Worm (Caenorhabditis elegans) whole organism, L4 larva: ENCODE data around the gene brp-1.

ENCODE experiments used
- F10B5.3 ChIP-seq: sonication (generic microtip); optimal IDR thresholded peaks from 2 replicates; lab custom pipeline; 2016; ENCODE audit warnings: mild to moderate bottlenecking, missing genetic modification characterization, missing compliant biosample characterization
- F26F4.8 ChIP-seq: fragments of 200-800 bp; sonication (Bioruptor generic); conservative IDR thresholded peaks from 2 replicates; pipeline ENCODE4 v1.3.6; 2022; ENCODE audit warnings: missing genetic modification characterization, missing compliant biosample characterization
- F37D6.2 ChIP-seq: sonication (generic microtip); optimal IDR thresholded peaks from 2 replicates; lab custom pipeline; 2016; ENCODE audit warnings: mild to moderate bottlenecking, missing genetic modification characterization, missing compliant biosample characterization
- F44E2.7 ChIP-seq: fragments of 200-800 bp; sonication (Bioruptor generic); IDR thresholded peaks from 2 replicates; pipeline ENCODE4 v2.1.2; 2022; ENCODE audit warnings: missing genetic modification characterization, missing compliant biosample characterization
- T20F7.1 ChIP-seq: fragments of 200-800 bp; sonication (Bioruptor generic); optimal IDR thresholded peaks from 2 replicates; lab custom pipeline; 2018; ENCODE audit warnings: mild to moderate bottlenecking, missing genetic modification characterization, missing compliant biosample characterization
- Y48G9A.11 ChIP-seq: fragments of 200-800 bp; sonication (Bioruptor generic); IDR thresholded peaks from 2 replicates; pipeline ENCODE4 v1.3.6; 2022; ENCODE audit warnings: missing genetic modification reagents, missing genetic modification characterization, missing compliant biosample characterization
- ZK337.2 ChIP-seq: fragments of 200-800 bp; sonication (Bioruptor generic); IDR thresholded peaks from 2 replicates; pipeline ENCODE4 v1.3.6; 2022; ENCODE audit warnings: missing genetic modification reagents, missing genetic modification characterization, missing compliant biosample characterization
- aha-1 ChIP-seq: fragments of 150-350 bp; peaks from one replicate; lab custom pipeline; 2014; ENCODE audit warnings: missing biosample characterization, missing genetic modification characterization
- attf-4 ChIP-seq: sonication (generic microtip); optimal IDR thresholded peaks from 3 replicates; lab custom pipeline; 2017; ENCODE audit warnings: missing biosample characterization, missing genetic modification characterization
- ceh-20 ChIP-seq: fragments of 200-800 bp; sonication (Bioruptor generic); IDR thresholded peaks from 2 replicates; pipeline ENCODE4 v1.3.6; 2022; ENCODE audit warnings: missing genetic modification reagents, missing genetic modification characterization, missing compliant biosample characterization
- ceh-28 ChIP-seq: fragments of 150-350 bp; optimal IDR thresholded peaks from 2 replicates; lab custom pipeline; 2014; ENCODE audit warnings: missing biosample characterization, missing genetic modification reagents, missing genetic modification characterization
- ceh-32 ChIP-seq: sonication (generic microtip); optimal IDR thresholded peaks from 2 replicates; lab custom pipeline; 2016; ENCODE audit warnings: mild to moderate bottlenecking, missing genetic modification characterization, missing compliant biosample characterization; ENCODE audit not compliant: poor library complexity
- ces-1 ChIP-seq: fragments of 150-350 bp; sonication (generic microtip); optimal IDR thresholded peaks from 4 replicates; lab custom pipeline; 2014; ENCODE audit warnings: missing biosample characterization, missing genetic modification reagents, missing genetic modification characterization
- cey-2 ChIP-seq: sonication (generic microtip); optimal IDR thresholded peaks from 3 replicates; lab custom pipeline; 2017; ENCODE audit warnings: missing genetic modification characterization, mild to moderate bottlenecking, missing compliant biosample characterization, antibody characterized with exemption, borderline replicate concordance; ENCODE audit not compliant: insufficient read depth
- daf-8 ChIP-seq: fragments of 200-800 bp; sonication (Bioruptor generic); IDR thresholded peaks from 2 replicates; pipeline ENCODE4 v1.3.6; 2022; ENCODE audit warnings: missing genetic modification characterization, missing compliant biosample characterization
- dmd-6 ChIP-seq: fragments of 200-800 bp; sonication (Bioruptor generic); IDR thresholded peaks from 2 replicates; pipeline ENCODE4 v1.3.6; 2022; ENCODE audit warnings: missing genetic modification reagents, missing genetic modification characterization, missing compliant biosample characterization
- dmd-8 ChIP-seq: fragments of 200-800 bp; sonication (Bioruptor generic); IDR thresholded peaks from 2 replicates; pipeline ENCODE4 v1.3.6; 2022; ENCODE audit warnings: missing genetic modification characterization, missing compliant biosample characterization
- dpl-1 ChIP-seq: fragments of 150-350 bp; optimal IDR thresholded peaks from 2 replicates; lab custom pipeline; 2014; ENCODE audit warnings: missing biosample characterization, missing genetic modification reagents, missing genetic modification characterization
- egl-43 ChIP-seq: fragments of 200-800 bp; sonication (Bioruptor generic); IDR thresholded peaks from 2 replicates; pipeline ENCODE4 v1.3.6; 2022; ENCODE audit warnings: missing genetic modification reagents, missing genetic modification characterization, missing compliant biosample characterization
- hif-1 ChIP-seq, 2 experiments: sonication (generic microtip); optimal IDR thresholded peaks; 2 replicates each; lab custom pipeline; 2016 to 2017; ENCODE audit warnings: missing compliant biosample characterization in 2 of 2, missing genetic modification characterization in 2 of 2, missing genetic modification reagents in 2 of 2, missing genotype in 2 of 2, mild to moderate bottlenecking in 1 of 2
- hlh-30 ChIP-seq: sonication (generic microtip); optimal IDR thresholded peaks from 2 replicates; lab custom pipeline; 2017; ENCODE audit warnings: antibody characterized with exemption, mild to moderate bottlenecking, missing genetic modification characterization, missing compliant biosample characterization; ENCODE audit not compliant: insufficient read depth
- lin-13 ChIP-seq: fragments of 150-350 bp; optimal IDR thresholded peaks from 2 replicates; lab custom pipeline; 2014; ENCODE audit warnings: missing biosample characterization, missing genetic modification reagents, missing genetic modification characterization
- lin-29 ChIP-seq: fragments of 200-800 bp; sonication (Bioruptor generic); IDR thresholded peaks from 2 replicates; pipeline ENCODE4 v1.3.6; 2022; ENCODE audit warnings: missing genetic modification reagents, missing genetic modification characterization, missing compliant biosample characterization
- lin-38 ChIP-seq: fragments of 200-800 bp; sonication (Bioruptor generic); IDR thresholded peaks from 2 replicates; pipeline ENCODE4 v1.3.6; 2022; ENCODE audit warnings: missing genetic modification reagents, missing genetic modification characterization, missing compliant biosample characterization
- lin-39 ChIP-seq: fragments of 150-350 bp; optimal IDR thresholded peaks from 2 replicates; lab custom pipeline; 2014; ENCODE audit warnings: missing biosample characterization, missing genetic modification reagents, missing genetic modification characterization
- lsy-2 ChIP-seq, 2 experiments: fragments of 150-350 bp in 1 of 2; sonication (generic microtip) in 1 of 2; optimal IDR thresholded peaks; 2 replicates each; lab custom pipeline; 2014 to 2017; ENCODE audit warnings: missing biosample characterization in 2 of 2, missing genetic modification characterization in 2 of 2
- mdl-1 ChIP-seq, 2 experiments: fragments of 150-350 bp in 1 of 2; sonication (generic microtip) in 1 of 2; optimal IDR thresholded peaks; 2 replicates each; lab custom pipeline; 2014 to 2017; ENCODE audit warnings: missing biosample characterization in 2 of 2, missing genetic modification characterization in 2 of 2
- mep-1 ChIP-seq: fragments of 150-350 bp; sonication (generic microtip); optimal IDR thresholded peaks from 3 replicates; lab custom pipeline; 2014; ENCODE audit warnings: missing biosample characterization, missing genetic modification characterization
- mes-2 ChIP-seq: sonication (generic microtip); optimal IDR thresholded peaks from 2 replicates; lab custom pipeline; 2016; ENCODE audit warnings: missing genotype, mild to moderate bottlenecking, missing genetic modification characterization, missing compliant biosample characterization; ENCODE audit not compliant: poor library complexity, severe bottlenecking
- mxl-2 ChIP-seq: fragments of 200-800 bp; sonication (Bioruptor generic); conservative IDR thresholded peaks from 2 replicates; pipeline ENCODE4 v1.3.6; 2022; ENCODE audit warnings: missing genetic modification reagents, missing genetic modification characterization, missing compliant biosample characterization
- mxl-3 ChIP-seq: fragments of 200-800 bp; sonication (Bioruptor generic); optimal IDR thresholded peaks from 2 replicates; lab custom pipeline; 2018; ENCODE audit warnings: mild to moderate bottlenecking, missing genetic modification characterization, missing compliant biosample characterization
- nhr-102 ChIP-seq: sonication (generic microtip); optimal IDR thresholded peaks from 2 replicates; lab custom pipeline; 2016; ENCODE audit warnings: mild to moderate bottlenecking, missing genetic modification characterization, moderate library complexity, missing compliant biosample characterization
- nhr-11 ChIP-seq: fragments of 150-350 bp; optimal IDR thresholded peaks from 2 replicates; lab custom pipeline; 2014; ENCODE audit warnings: missing biosample characterization, missing genetic modification characterization
- nhr-237 ChIP-seq: sonication (generic microtip); optimal IDR thresholded peaks from 2 replicates; lab custom pipeline; 2017; ENCODE audit warnings: missing biosample characterization, missing genetic modification characterization
- nhr-41 ChIP-seq: fragments of 200-800 bp; sonication (Bioruptor generic); IDR thresholded peaks from 2 replicates; pipeline ENCODE4 v1.3.6; 2022; ENCODE audit warnings: missing genetic modification reagents, missing genetic modification characterization, missing compliant biosample characterization
- nhr-48 ChIP-seq: sonication (generic microtip); optimal IDR thresholded peaks from 2 replicates; lab custom pipeline; 2016; ENCODE audit warnings: mild to moderate bottlenecking, missing genetic modification characterization, missing compliant biosample characterization
- nhr-77 ChIP-seq: fragments of 150-350 bp; optimal IDR thresholded peaks from 2 replicates; lab custom pipeline; 2014; ENCODE audit warnings: missing biosample characterization, missing genetic modification characterization
- pha-4 ChIP-seq, 2 experiments: fragments of 150-350 bp in 1 of 2; fragments of 200-800 bp in 1 of 2; sonication (Bioruptor generic) in 1 of 2; IDR thresholded peaks in 1 of 2; optimal IDR thresholded peaks in 1 of 2; 2 replicates each; pipeline versions ENCODE4 v1.3.6 to Lab custom; 2014 to 2022; ENCODE audit warnings: missing genetic modification characterization in 2 of 2, missing genetic modification reagents in 2 of 2, missing biosample characterization in 1 of 2, missing compliant biosample characterization in 1 of 2
- php-3 ChIP-seq: fragments of 200-800 bp; sonication (Bioruptor generic); IDR thresholded peaks from 2 replicates; pipeline ENCODE4 v1.3.6; 2022; ENCODE audit warnings: missing genetic modification reagents, missing genetic modification characterization, missing compliant biosample characterization
- pqm-1 ChIP-seq: sonication (generic microtip); optimal IDR thresholded peaks from 2 replicates; lab custom pipeline; 2017; ENCODE audit warnings: missing biosample characterization, missing genetic modification characterization
- sdz-12 ChIP-seq: fragments of 200-800 bp; sonication (Bioruptor generic); optimal IDR thresholded peaks from 2 replicates; lab custom pipeline; 2018; ENCODE audit warnings: mild to moderate bottlenecking, missing genetic modification characterization, missing compliant biosample characterization
- set-16 ChIP-seq: fragments of 200-800 bp; sonication (Bioruptor generic); IDR thresholded peaks from 2 replicates; pipeline ENCODE4 v1.3.6; 2022; ENCODE audit warnings: missing genetic modification reagents, missing genetic modification characterization, missing compliant biosample characterization
- snpc-1.2 ChIP-seq: fragments of 200-800 bp; sonication (Bioruptor generic); IDR thresholded peaks from 2 replicates; pipeline ENCODE4 v1.3.6; 2022; ENCODE audit warnings: missing genetic modification reagents, missing genetic modification characterization, missing compliant biosample characterization
- snpc-4 ChIP-seq: fragments of 150-350 bp; optimal IDR thresholded peaks from 2 replicates; lab custom pipeline; 2014; ENCODE audit warnings: missing biosample characterization, missing genetic modification characterization
- spr-1 ChIP-seq: sonication (generic microtip); optimal IDR thresholded peaks from 2 replicates; lab custom pipeline; 2016; ENCODE audit warnings: mild to moderate bottlenecking, missing genetic modification characterization, missing compliant biosample characterization
- spr-3 ChIP-seq: fragments of 200-800 bp; sonication (Bioruptor generic); optimal IDR thresholded peaks from 2 replicates; lab custom pipeline; 2018; ENCODE audit warnings: mild to moderate bottlenecking, missing genetic modification characterization, missing compliant biosample characterization
- vab-7 ChIP-seq: fragments of 200-800 bp; sonication (Bioruptor generic); IDR thresholded peaks from 2 replicates; pipeline ENCODE4 v1.3.6; 2022; ENCODE audit warnings: missing genetic modification reagents, missing genetic modification characterization, missing compliant biosample characterization
- zag-1 ChIP-seq: fragments of 150-350 bp; optimal IDR thresholded peaks from 2 replicates; lab custom pipeline; 2014; ENCODE audit warnings: missing biosample characterization, missing genetic modification characterization
- zfp-2 ChIP-seq: sonication (generic microtip); optimal IDR thresholded peaks from 2 replicates; lab custom pipeline; 2016; ENCODE audit warnings: mild to moderate bottlenecking, missing genetic modification characterization, missing compliant biosample characterization
- zip-2 ChIP-seq: fragments of 150-350 bp; optimal IDR thresholded peaks from 2 replicates; lab custom pipeline; 2014; ENCODE audit warnings: missing biosample characterization, missing genetic modification characterization
- ztf-11 ChIP-seq: fragments of 150-350 bp; optimal IDR thresholded peaks from 2 replicates; lab custom pipeline; 2014; ENCODE audit warnings: missing biosample characterization, missing genetic modification characterization

brp-1 gene

DNA sequence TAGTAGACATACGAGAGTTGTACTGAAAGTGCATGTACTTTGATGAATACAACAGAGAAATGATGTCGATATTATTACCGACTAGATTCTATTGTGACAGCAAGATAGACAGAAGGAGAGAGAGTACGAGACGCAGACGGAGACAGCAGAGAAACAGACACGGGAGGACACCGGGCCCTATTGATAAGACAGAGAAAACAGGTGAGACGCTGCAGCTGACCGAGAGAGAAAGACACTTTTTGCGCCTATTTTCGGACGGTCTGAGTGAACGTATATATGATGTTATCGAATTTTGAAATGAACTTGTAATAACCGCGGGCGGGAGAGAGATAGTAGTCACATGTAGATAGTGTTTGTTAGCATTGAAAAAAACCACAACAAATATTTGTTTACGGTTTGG is 17.1 kb upstream of the brp-1 start:
- TF ChIP-seq Y48G9A.11 (GFP tag; lab: Robert Waterston, UW) (no peak), nhr-237 (no peak), nhr-41 (no peak), attf-4 (no peak), pha-4 (GFP tag; IDR thresholded peaks at IDR 0.05; lab: Robert Waterston, UW) (no peak; the same call in 1 of the 2 replicates), pha-4 (tag; optimal IDR thresholded peaks at IDR 0.05; lab: Kevin White, UChicago) (peak; percentile 19), spr-1 (no peak), php-3 (GFP tag; lab: Robert Waterston, UW) (no peak), egl-43 (GFP tag; lab: Robert Waterston, UW) (no peak), nhr-102 (tag; lab: Kevin White, UChicago) (peak; percentile 70), T20F7.1 (no peak), F44E2.7 (GFP tag; lab: Robert Waterston, UW) (no peak), mdl-1 (tag; optimal IDR thresholded peaks at IDR 0.05; lab: Kevin White, UChicago) (peak in 1 of 2 experiments; percentile 76), zfp-2 (tag; lab: Kevin White, UChicago) (no peak), ceh-32 (no peak), dmd-8 (GFP tag; lab: Robert Waterston, UW) (no peak), F37D6.2 (tag; lab: Kevin White, UChicago) (no peak), mep-1 (tag; lab: Kevin White, UChicago) (peak; percentile 56), set-16 (GFP tag; lab: Robert Waterston, UW) (no peak), lin-38 (GFP tag; lab: Robert Waterston, UW) (peak; percentile 23), aha-1 (no peak), mes-2 (tag; lab: Kevin White, UChicago) (peak; percentile 79), ceh-28 (tag; lab: Kevin White, UChicago) (no peak), lin-13 (GFP tag; lab: Kevin White, UChicago) (peak; percentile 25), nhr-11 (tag; lab: Kevin White, UChicago) (peak; percentile 38), ceh-20 (no peak), spr-3 (GFP tag; lab: Kevin White, UChicago) (no peak), vab-7 (GFP tag; lab: Robert Waterston, UW) (no peak), nhr-48 (tag; lab: Kevin White, UChicago) (peak; percentile 92), lin-29 (GFP tag; lab: Robert Waterston, UW) (no peak), mxl-3 (GFP tag; lab: Kevin White, UChicago) (peak; percentile 81), zip-2 (tag; lab: Kevin White, UChicago) (no peak), mxl-2 (GFP tag; lab: Robert Waterston, UW) (no peak), hif-1 (tag; optimal IDR thresholded peaks at IDR 0.05; lab: Kevin White, UChicago) (peak in 1 of 2 experiments; percentile 86), daf-8 (no peak), lsy-2 (tag; optimal IDR thresholded peaks at IDR 0.05; lab: Kevin White, UChicago) (peak; percentile 11 to 38), sdz-12 (GFP tag; lab: Kevin White, UChicago) (no peak), ces-1 (GFP tag; lab: Kevin White, UChicago) (no peak), snpc-1.2 (no peak), snpc-4 (no peak), ZK337.2 (no peak), cey-2 (tag; lab: Kevin White, UChicago) (no peak), nhr-77 (tag; lab: Kevin White, UChicago) (peak; percentile 74), ztf-11 (tag; lab: Kevin White, UChicago) (no peak), zag-1 (no peak), dmd-6 (GFP tag; lab: Robert Waterston, UW) (peak; percentile 92), F26F4.8 (GFP tag; lab: Robert Waterston, UW) (no peak), F10B5.3 (tag; lab: Kevin White, UChicago) (no peak), pqm-1 (tag; lab: Kevin White, UChicago) (peak; percentile 75), dpl-1 (peak; percentile 12), hlh-30 (peak; percentile 89), lin-39 (tag; lab: Kevin White, UChicago) (no peak)
